Worm (Caenorhabditis elegans) whole organism, L1 larva: ENCODE results near the gene C18H7.7.

Source experiments
- C04F5.9 ChIP-seq: sonication (generic microtip); optimal IDR thresholded peaks from 2 replicates; lab custom pipeline; 2016; ENCODE audit warnings: missing genetic modification characterization, missing compliant biosample characterization
- ama-1 ChIP-seq: fragments of 150-350 bp; optimal IDR thresholded peaks from 2 replicates; lab custom pipeline; 2014
- ceh-8 ChIP-seq: fragments of 200-800 bp; sonication (Bioruptor generic); optimal IDR thresholded peaks from 2 replicates; lab custom pipeline; 2018; ENCODE audit warnings: mild to moderate bottlenecking, missing genetic modification characterization, moderate library complexity, missing compliant biosample characterization
- elt-2 ChIP-seq: sonication (generic microtip); optimal IDR thresholded peaks from 2 replicates; lab custom pipeline; 2016; ENCODE audit warnings: missing genetic modification characterization, mild to moderate bottlenecking, inconsistent platforms, missing compliant biosample characterization, missing genetic modification reagents
- lin-39 ChIP-seq: fragments of 150-350 bp; optimal IDR thresholded peaks from 2 replicates; lab custom pipeline; 2014; ENCODE audit warnings: missing biosample characterization, missing genetic modification reagents, missing genetic modification characterization
- mdl-1 ChIP-seq, 2 experiments: fragments of 150-350 bp; optimal IDR thresholded peaks; 2 replicates each; lab custom pipeline; 2014 to 2017; ENCODE audit warnings: missing biosample characterization in 2 of 2, missing genetic modification characterization in 2 of 2, inconsistent platforms in 1 of 2
- nhr-11 ChIP-seq: fragments of 150-350 bp; optimal IDR thresholded peaks from 2 replicates; lab custom pipeline; 2014; ENCODE audit warnings: missing biosample characterization, missing genetic modification characterization
- tbx-2 ChIP-seq: sonication (generic microtip); optimal IDR thresholded peaks from 2 replicates; lab custom pipeline; 2016; ENCODE audit warnings: missing genetic modification characterization, missing compliant biosample characterization

DNA sequence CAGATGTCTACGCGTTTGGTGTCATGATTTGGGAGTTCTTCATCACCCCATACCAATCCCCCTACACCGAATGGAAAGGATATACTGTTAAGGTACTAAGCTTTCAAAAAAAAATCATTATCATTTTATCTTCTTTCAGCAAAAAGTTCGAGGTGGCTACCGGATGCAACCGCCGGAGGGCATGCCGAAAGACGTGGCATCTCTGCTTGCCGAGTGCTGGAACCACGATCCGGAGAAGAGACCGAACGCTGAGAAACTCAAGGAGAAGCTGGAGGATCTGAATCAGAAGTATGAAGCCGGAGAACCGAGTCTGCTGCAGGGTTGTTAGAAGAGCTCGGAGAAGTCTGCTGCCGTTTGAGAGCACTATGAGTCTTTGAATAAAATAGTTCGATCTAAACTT is 1.4 kb downstream of the C18H7.7 start:
- no peak for TF ChIP-seq ama-1
- no peak for TF ChIP-seq ceh-8 (GFP tag; lab: Kevin White, UChicago)
- TF ChIP-seq elt-2: no peak
- no peak for TF ChIP-seq mdl-1 (tag; optimal IDR thresholded peaks at IDR 0.05; lab: Kevin White, UChicago)
- no peak for TF ChIP-seq C04F5.9 (tag; lab: Kevin White, UChicago)
- TF ChIP-seq tbx-2 (tag; lab: Kevin White, UChicago): no peak
- TF ChIP-seq lin-39 (tag; lab: Kevin White, UChicago): no peak
- TF ChIP-seq nhr-11 (tag; lab: Kevin White, UChicago): no peak
